Worm (Caenorhabditis elegans) whole organism, L3 larva: ENCODE results near the gene C25B8.8.

Source experiments
- ZK546.5 ChIP-seq: sonication (generic microtip); optimal IDR thresholded peaks from 2 replicates; lab custom pipeline; 2017; ENCODE audit warnings: missing biosample characterization, missing genetic modification characterization
- daf-12 ChIP-seq: fragments of 150-350 bp; optimal IDR thresholded peaks from 2 replicates; lab custom pipeline; 2014; ENCODE audit warnings: missing biosample characterization, missing genetic modification reagents, missing genetic modification characterization
- egl-27 ChIP-seq: sonication (generic microtip); optimal IDR thresholded peaks from 4 replicates; lab custom pipeline; 2017; ENCODE audit warnings: missing biosample characterization, missing genetic modification reagents, missing genetic modification characterization
- egl-5 ChIP-seq: fragments of 150-350 bp; optimal IDR thresholded peaks from 2 replicates; lab custom pipeline; 2017; ENCODE audit warnings: missing biosample characterization, missing genetic modification reagents, missing genetic modification characterization, inconsistent platforms
- fkh-10 ChIP-seq: sonication (generic microtip); optimal IDR thresholded peaks from 2 replicates; lab custom pipeline; 2017; ENCODE audit warnings: missing biosample characterization, missing genetic modification reagents, missing genetic modification characterization
- fkh-2 ChIP-seq: fragments of 150-350 bp; optimal IDR thresholded peaks from 2 replicates; lab custom pipeline; 2014; ENCODE audit warnings: missing biosample characterization, missing genetic modification reagents, missing genetic modification characterization
- nfya-1 ChIP-seq: sonication (generic microtip); optimal IDR thresholded peaks from 2 replicates; lab custom pipeline; 2017; ENCODE audit warnings: missing genetic modification characterization, mild to moderate bottlenecking, missing compliant biosample characterization, antibody characterized with exemption, moderate library complexity; ENCODE audit not compliant: insufficient read depth
- nhr-28 ChIP-seq: fragments of 150-350 bp; optimal IDR thresholded peaks from 2 replicates; lab custom pipeline; 2014; ENCODE audit warnings: missing biosample characterization, missing genetic modification characterization
- pqm-1 ChIP-seq: fragments of 150-350 bp; optimal IDR thresholded peaks from 2 replicates; lab custom pipeline; 2017; ENCODE audit warnings: missing biosample characterization, missing genetic modification characterization, inconsistent platforms
- tbx-2 ChIP-seq: sonication (generic microtip); optimal IDR thresholded peaks from 2 replicates; lab custom pipeline; 2016; ENCODE audit warnings: mild to moderate bottlenecking, missing genetic modification characterization, missing compliant biosample characterization
- unc-62 ChIP-seq: fragments of 150-350 bp; sonication (generic microtip); optimal IDR thresholded peaks from 4 replicates; lab custom pipeline; 2014; ENCODE audit warnings: missing biosample characterization, missing genetic modification reagents, missing genetic modification characterization

DNA sequence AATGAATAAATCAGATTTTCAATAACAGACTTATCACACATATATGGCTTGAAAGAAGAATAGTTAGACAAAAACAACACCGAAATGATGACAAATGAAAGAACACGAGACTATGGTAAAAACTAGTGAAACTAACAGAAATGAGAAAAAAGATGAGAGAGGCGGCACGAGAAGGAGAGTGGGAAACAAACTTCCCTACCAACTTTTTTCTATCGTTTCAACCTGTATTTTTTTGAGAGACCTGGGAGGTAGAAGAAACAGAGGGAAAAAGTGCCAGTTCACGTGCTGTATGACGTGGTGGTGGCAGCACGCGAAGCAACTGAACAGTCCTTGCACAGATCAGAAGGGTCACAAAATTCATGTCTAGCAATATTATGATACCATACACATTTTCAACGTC lies 33.0 kb downstream of the C25B8.8 start:
- TF ChIP-seq pqm-1 (no peak), tbx-2 (tag; lab: Kevin White, UChicago) (no peak), unc-62 (no peak), nfya-1 (tag; lab: Kevin White, UChicago) (no peak), ZK546.5 (tag; lab: Kevin White, UChicago) (no peak), fkh-2 (tag; lab: Kevin White, UChicago) (no peak), daf-12 (tag; lab: Kevin White, UChicago) (no peak), egl-27 (no peak), egl-5 (tag; lab: Kevin White, UChicago) (no peak), nhr-28 (tag; lab: Kevin White, UChicago) (no peak), fkh-10 (GFP tag; lab: Kevin White, UChicago) (no peak)
